Worm (Caenorhabditis elegans) whole organism, young adult: ENCODE measurements around the gene grd-6.

Experiments used
- B0019.2 ChIP-seq: fragments of 200-800 bp; sonication (Bioruptor generic); conservative IDR thresholded peaks from 2 replicates; pipeline ENCODE4 v1.3.6; 2022; ENCODE audit warnings: missing genetic modification reagents, missing genetic modification characterization, missing compliant biosample characterization
- F23B12.7 ChIP-seq: sonication (generic microtip); optimal IDR thresholded peaks from 2 replicates; lab custom pipeline; 2017; ENCODE audit warnings: missing genetic modification characterization, mild to moderate bottlenecking, missing compliant biosample characterization, antibody characterized with exemption, moderate library complexity; ENCODE audit not compliant: insufficient read depth
- F49E8.2 ChIP-seq: sonication (generic microtip); optimal IDR thresholded peaks from 3 replicates; lab custom pipeline; 2017; ENCODE audit warnings: missing genetic modification characterization, mild to moderate bottlenecking, missing compliant biosample characterization, antibody characterized with exemption, moderate library complexity; ENCODE audit not compliant: insufficient read depth
- F57A8.1 ChIP-seq: fragments of 200-800 bp; sonication (Bioruptor generic); optimal IDR thresholded peaks from 2 replicates; lab custom pipeline; 2018; ENCODE audit warnings: mild to moderate bottlenecking, missing genetic modification characterization, moderate library complexity, missing compliant biosample characterization
- F57C9.4 ChIP-seq: sonication (generic microtip); optimal IDR thresholded peaks from 2 replicates; lab custom pipeline; 2017; ENCODE audit warnings: mild to moderate bottlenecking, missing genetic modification characterization, missing compliant biosample characterization
- Y53F4B.3 ChIP-seq: fragments of 200-800 bp; sonication (Bioruptor generic); IDR thresholded peaks from 2 replicates; pipeline ENCODE4 v1.3.6; 2022; ENCODE audit warnings: missing genetic modification reagents, missing genetic modification characterization, missing compliant biosample characterization
- Y56A3A.18 ChIP-seq: fragments of 200-800 bp; sonication (Bioruptor generic); IDR thresholded peaks from 2 replicates; pipeline ENCODE4 v1.3.6; 2022; ENCODE audit warnings: missing genetic modification reagents, missing genetic modification characterization, missing compliant biosample characterization
- Y79H2A.3 ChIP-seq: fragments of 200-800 bp; sonication (Bioruptor generic); conservative IDR thresholded peaks from 2 replicates; pipeline ENCODE4 v1.3.6; 2022; ENCODE audit warnings: missing genetic modification reagents, missing genetic modification characterization, missing compliant biosample characterization
- Y95B8A.8 ChIP-seq: fragments of 200-800 bp; sonication (Bioruptor generic); IDR thresholded peaks from 2 replicates; pipeline ENCODE4 v1.3.6; 2022; ENCODE audit warnings: missing genetic modification reagents, missing genetic modification characterization, missing compliant biosample characterization
- athp-1 ChIP-seq: sonication (generic microtip); optimal IDR thresholded peaks from 2 replicates; lab custom pipeline; 2017; ENCODE audit warnings: mild to moderate bottlenecking, missing genetic modification characterization, missing compliant biosample characterization
- attf-3 ChIP-seq: fragments of 200-800 bp; sonication (Bioruptor generic); conservative IDR thresholded peaks from 2 replicates; pipeline ENCODE4 v1.3.6; 2022; ENCODE audit warnings: missing genetic modification reagents, missing genetic modification characterization, missing compliant biosample characterization
- attf-5 ChIP-seq: fragments of 200-800 bp; sonication (Bioruptor generic); optimal IDR thresholded peaks from 2 replicates; lab custom pipeline; 2018; ENCODE audit warnings: mild to moderate bottlenecking, missing genetic modification characterization, missing compliant biosample characterization
- attf-6 ChIP-seq: fragments of 200-800 bp; sonication (Bioruptor generic); IDR thresholded peaks from 2 replicates; pipeline ENCODE4 v1.3.6; 2022; ENCODE audit warnings: missing genetic modification reagents, missing genetic modification characterization, missing compliant biosample characterization
- bed-1 ChIP-seq: fragments of 200-800 bp; sonication (Bioruptor generic); IDR thresholded peaks from 2 replicates; pipeline ENCODE4 v1.3.6; 2022; ENCODE audit warnings: missing genetic modification reagents, missing genetic modification characterization, missing compliant biosample characterization
- cebp-2 ChIP-seq: fragments of 200-800 bp; sonication (Bioruptor generic); IDR thresholded peaks from 2 replicates; pipeline ENCODE4 v1.3.6; 2022; ENCODE audit warnings: missing genetic modification characterization, missing compliant biosample characterization
- dpl-1 ChIP-seq: fragments of 150-350 bp; optimal IDR thresholded peaks from 2 replicates; lab custom pipeline; 2014; ENCODE audit warnings: missing biosample characterization, missing genetic modification reagents, missing genetic modification characterization
- efl-1 ChIP-seq: fragments of 150-350 bp; optimal IDR thresholded peaks from 2 replicates; lab custom pipeline; 2014; ENCODE audit warnings: missing biosample characterization, missing genetic modification reagents, missing genetic modification characterization
- gei-17 ChIP-seq: fragments of 200-800 bp; sonication (Bioruptor generic); optimal IDR thresholded peaks from 2 replicates; lab custom pipeline; 2018; ENCODE audit warnings: mild to moderate bottlenecking, missing genetic modification characterization, missing compliant biosample characterization
- hmg-1.2 ChIP-seq: fragments of 200-800 bp; sonication (Bioruptor generic); IDR thresholded peaks from 2 replicates; pipeline ENCODE4 v1.3.6; 2022; ENCODE audit warnings: missing genetic modification reagents, missing genetic modification characterization, missing compliant biosample characterization
- lag-1 ChIP-seq: fragments of 200-800 bp; sonication (Bioruptor generic); IDR thresholded peaks from 2 replicates; pipeline ENCODE4 v1.3.6; 2022; ENCODE audit warnings: missing genetic modification reagents, missing genetic modification characterization, missing compliant biosample characterization
- let-526 ChIP-seq: fragments of 200-800 bp; sonication (Bioruptor generic); IDR thresholded peaks from 2 replicates; pipeline ENCODE4 v1.3.6; 2022; ENCODE audit warnings: missing genetic modification reagents, missing genetic modification characterization, missing compliant biosample characterization
- lin-35 ChIP-seq, 3 experiments: fragments of 150-350 bp in 2 of 3; sonication (generic microtip) in 1 of 3; optimal IDR thresholded peaks; 2 replicates each; lab custom pipeline; 2014 to 2018; ENCODE audit warnings: missing biosample characterization in 3 of 3, missing genetic modification characterization in 3 of 3, missing genetic modification reagents in 3 of 3
- lin-54 ChIP-seq: fragments of 200-800 bp; sonication (Bioruptor generic); optimal IDR thresholded peaks from 2 replicates; lab custom pipeline; 2018; ENCODE audit warnings: mild to moderate bottlenecking, missing genetic modification characterization, missing compliant biosample characterization
- lir-1 ChIP-seq: fragments of 200-800 bp; sonication (Bioruptor generic); conservative IDR thresholded peaks from 2 replicates; pipeline ENCODE4 v1.3.6; 2022; ENCODE audit warnings: missing genetic modification reagents, missing genetic modification characterization, missing compliant biosample characterization
- lsl-1 ChIP-seq: fragments of 200-800 bp; sonication (Bioruptor generic); optimal IDR thresholded peaks from 2 replicates; lab custom pipeline; 2018; ENCODE audit warnings: mild to moderate bottlenecking, missing genetic modification characterization, moderate library complexity, missing compliant biosample characterization
- lsy-27 ChIP-seq: sonication (generic microtip); optimal IDR thresholded peaks from 2 replicates; lab custom pipeline; 2017; ENCODE audit warnings: missing genetic modification characterization, mild to moderate bottlenecking, missing compliant biosample characterization, antibody characterized with exemption, missing genotype, borderline replicate concordance; ENCODE audit not compliant: insufficient read depth
- madf-3 ChIP-seq: fragments of 200-800 bp; sonication (Bioruptor generic); IDR thresholded peaks from 2 replicates; pipeline ENCODE4 v1.3.6; 2022; ENCODE audit warnings: missing genetic modification reagents, missing genetic modification characterization, missing compliant biosample characterization
- madf-6 ChIP-seq: fragments of 200-800 bp; sonication (Bioruptor generic); IDR thresholded peaks from 2 replicates; pipeline ENCODE4 v1.3.6; 2022; ENCODE audit warnings: missing genetic modification reagents, missing genetic modification characterization, missing compliant biosample characterization
- mcd-1 ChIP-seq: fragments of 200-800 bp; sonication (Bioruptor generic); IDR thresholded peaks from 2 replicates; pipeline ENCODE4 v1.3.6; 2022; ENCODE audit warnings: missing genetic modification reagents, missing genetic modification characterization, missing compliant biosample characterization
- nfya-2 ChIP-seq: fragments of 200-800 bp; sonication (Bioruptor generic); IDR thresholded peaks from 2 replicates; pipeline ENCODE4 v1.3.6; 2022; ENCODE audit warnings: missing genetic modification reagents, missing genetic modification characterization, missing compliant biosample characterization
- repo-1 ChIP-seq: sonication (generic microtip); optimal IDR thresholded peaks from 2 replicates; lab custom pipeline; 2017; ENCODE audit warnings: mild to moderate bottlenecking, missing genetic modification characterization, missing compliant biosample characterization
- snpc-1.3 ChIP-seq: sonication (generic microtip); optimal IDR thresholded peaks from 2 replicates; lab custom pipeline; 2017; ENCODE audit warnings: missing genetic modification characterization, mild to moderate bottlenecking, missing compliant biosample characterization, antibody characterized with exemption, moderate library complexity, missing genotype, missing genetic modification reagents; ENCODE audit not compliant: insufficient read depth
- snpc-4 ChIP-seq, 5 experiments: fragments of 150-350 bp in 1 of 5; sonication (generic microtip) in 4 of 5; optimal IDR thresholded peaks; 2 replicates each; lab custom pipeline; 2014 to 2018; ENCODE audit warnings: missing genetic modification characterization in 5 of 5, missing biosample characterization in 3 of 5, antibody characterized with exemption in 2 of 5, mild to moderate bottlenecking in 2 of 5, missing compliant biosample characterization in 2 of 5, missing genotype in 2 of 5, moderate library complexity in 2 of 5, missing genetic modification reagents in 1 of 5
- tbp1 ChIP-seq: fragments of 200-800 bp; sonication (Bioruptor generic); optimal IDR thresholded peaks from 2 replicates; lab custom pipeline; 2018; ENCODE audit warnings: mild to moderate bottlenecking, missing genetic modification characterization, missing compliant biosample characterization
- unc-62 ChIP-seq: fragments of 150-350 bp; optimal IDR thresholded peaks from 2 replicates; lab custom pipeline; 2014; ENCODE audit warnings: missing biosample characterization, missing genetic modification reagents, missing genetic modification characterization
- xnd-1 ChIP-seq: sonication (generic microtip); optimal IDR thresholded peaks from 2 replicates; lab custom pipeline; 2016; ENCODE audit warnings: missing genotype, missing genetic modification reagents, missing genetic modification characterization, missing compliant biosample characterization
- zfh-2 ChIP-seq: fragments of 200-800 bp; sonication (Bioruptor generic); conservative IDR thresholded peaks from 2 replicates; pipeline ENCODE4 v1.3.6; 2022; ENCODE audit warnings: missing genetic modification reagents, missing genetic modification characterization, missing compliant biosample characterization
- ztf-18 ChIP-seq: sonication (generic microtip); optimal IDR thresholded peaks from 2 replicates; lab custom pipeline; 2016; ENCODE audit warnings: missing genotype, mild to moderate bottlenecking, missing genetic modification characterization, missing compliant biosample characterization
- ztf-25 ChIP-seq: fragments of 200-800 bp; sonication (Bioruptor generic); IDR thresholded peaks from 2 replicates; pipeline ENCODE4 v1.3.6; 2022; ENCODE audit warnings: missing genetic modification reagents, missing genetic modification characterization, missing compliant biosample characterization
- ztf-28 ChIP-seq: fragments of 200-800 bp; sonication (Bioruptor generic); IDR thresholded peaks from 2 replicates; pipeline ENCODE4 v1.3.6; 2022; ENCODE audit warnings: missing genetic modification reagents, missing genetic modification characterization, missing compliant biosample characterization

grd-6 gene

DNA sequence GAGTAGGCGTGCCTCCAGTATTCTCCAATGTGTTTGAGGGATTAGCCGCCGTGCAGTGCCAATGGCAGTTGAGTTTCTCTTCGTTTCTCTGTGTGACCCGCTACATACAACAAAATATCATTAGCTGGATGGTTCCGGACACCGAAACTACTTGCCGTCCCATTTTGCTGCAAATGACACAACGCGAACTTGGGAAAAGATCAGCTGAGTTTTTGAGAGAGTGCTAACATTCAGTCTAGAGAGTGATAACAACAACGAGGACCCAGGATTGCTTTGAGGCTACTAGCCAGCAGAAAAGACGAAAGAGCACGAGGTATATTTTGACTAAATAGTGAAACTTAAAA is 2.3 kb upstream of the grd-6 start:
- TF ChIP-seq attf-5 (GFP tag; lab: Kevin White, UChicago): no peak
- TF ChIP-seq madf-3 (GFP tag; lab: Robert Waterston, UW): 0 out of 2 replicates have a peak, but pooled peaks have one; percentile 47
- TF ChIP-seq Y79H2A.3: no peak
- 0 out of 2 replicates have a peak, but pooled peaks have one; percentile 21 for TF ChIP-seq madf-6 (GFP tag; lab: Robert Waterston, UW)

DNA sequence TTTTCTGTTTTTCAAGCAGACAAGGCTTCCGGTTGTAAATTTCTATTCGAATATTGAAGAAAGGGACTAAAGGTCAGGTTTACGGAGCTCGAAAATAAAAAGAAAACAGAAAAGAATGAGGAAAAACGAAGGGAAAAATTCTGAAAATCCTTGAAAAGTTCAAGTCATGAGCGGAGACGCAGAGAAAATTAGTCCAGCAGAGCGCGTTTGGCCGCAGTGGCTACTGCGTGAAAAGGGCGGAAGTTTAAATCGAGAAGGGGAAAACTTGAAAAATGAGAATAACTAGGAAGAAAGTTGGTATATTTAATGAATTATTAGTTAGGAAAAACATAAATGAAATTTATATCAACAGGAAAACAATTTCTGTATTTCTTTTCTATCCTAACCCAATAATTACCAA is 1.2 kb upstream of the grd-6 start:
- no peak for TF ChIP-seq lir-1 (GFP tag; lab: Robert Waterston, UW)
- peak; percentile 82 for TF ChIP-seq F23B12.7 (tag; lab: Kevin White, UChicago)
- peak; percentile 4 for TF ChIP-seq tbp1 (GFP tag; lab: Kevin White, UChicago)
- TF ChIP-seq attf-5 (GFP tag; lab: Kevin White, UChicago): no peak
- TF ChIP-seq repo-1 (tag; lab: Kevin White, UChicago): no peak
- TF ChIP-seq lin-35 (GFP tag; optimal IDR thresholded peaks at IDR 0.05; lab: Kevin White, UChicago): no peak
- TF ChIP-seq F49E8.2: peak; percentile 21
- no peak for TF ChIP-seq let-526 (GFP tag; lab: Robert Waterston, UW)
- TF ChIP-seq F57A8.1 (GFP tag; lab: Kevin White, UChicago): no peak
- TF ChIP-seq lsl-1 (GFP tag; lab: Kevin White, UChicago): peak; percentile 25
- peak; percentile 50 for TF ChIP-seq ztf-18 (tag; lab: Kevin White, UChicago)
- TF ChIP-seq dpl-1 (GFP tag; lab: Kevin White, UChicago): peak; percentile 49
- TF ChIP-seq mcd-1 (GFP tag; lab: Robert Waterston, UW): peak; percentile 88
- TF ChIP-seq snpc-1.3 (tag; lab: Kevin White, UChicago): peak; percentile 9
- no peak for TF ChIP-seq lag-1 (GFP tag; lab: Robert Waterston, UW)
- TF ChIP-seq snpc-4 (GFP tag; optimal IDR thresholded peaks at IDR 0.05; lab: Kevin White, UChicago): no peak
- peak in 1 of 4 experiments; percentile 7 for TF ChIP-seq snpc-4 (tag; optimal IDR thresholded peaks at IDR 0.05; lab: Kevin White, UChicago)
- peak; percentile 73 for TF ChIP-seq lin-54 (GFP tag; lab: Kevin White, UChicago)
- TF ChIP-seq athp-1: no peak
- TF ChIP-seq hmg-1.2 (GFP tag; lab: Robert Waterston, UW): peak; percentile 67; the same call in 1 of the 2 replicates
- no peak for TF ChIP-seq bed-1 (GFP tag; lab: Robert Waterston, UW)
- TF ChIP-seq F57C9.4 (tag; lab: Kevin White, UChicago): no peak
- TF ChIP-seq efl-1 (GFP tag; lab: Kevin White, UChicago): peak; percentile 57

DNA sequence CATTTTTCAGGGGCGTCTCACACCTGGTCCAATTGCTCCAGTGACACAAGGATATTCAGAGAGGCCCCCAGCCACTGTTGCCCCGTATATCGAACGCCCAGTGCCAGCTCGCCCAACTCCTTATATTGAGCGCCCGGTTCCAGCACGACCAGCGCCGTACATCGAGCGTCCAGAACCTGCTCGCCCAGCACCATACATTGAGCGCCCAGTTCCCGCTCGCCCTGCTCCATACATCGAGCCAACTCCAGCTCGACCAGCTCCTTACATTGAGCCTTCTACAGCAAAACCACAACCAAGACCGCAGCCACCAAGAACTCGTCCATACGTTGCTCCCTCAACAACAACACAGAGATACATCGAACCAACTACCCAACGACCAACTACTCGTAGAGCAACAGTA is 1.2 kb downstream of the grd-6 start:
- no peak for TF ChIP-seq ztf-28 (GFP tag; lab: Robert Waterston, UW)
- TF ChIP-seq nfya-2 (GFP tag; lab: Robert Waterston, UW): no peak
- TF ChIP-seq B0019.2 (GFP tag; lab: Robert Waterston, UW): no peak
- TF ChIP-seq xnd-1 (tag; lab: Kevin White, UChicago): no peak
- no peak for TF ChIP-seq F57C9.4 (tag; lab: Kevin White, UChicago)
- peak; percentile 78 for TF ChIP-seq zfh-2 (GFP tag; lab: Robert Waterston, UW)
- TF ChIP-seq lsy-27 (tag; lab: Kevin White, UChicago): no peak
- TF ChIP-seq attf-3 (GFP tag; lab: Robert Waterston, UW): no peak

- TF ChIP-seq cebp-2 (GFP tag; lab: Robert Waterston, UW): no peak
- TF ChIP-seq unc-62 (GFP tag; lab: Kevin White, UChicago): no peak
- TF ChIP-seq efl-1 (GFP tag; lab: Kevin White, UChicago): no peak
- no peak for TF ChIP-seq gei-17 (GFP tag; lab: Kevin White, UChicago)
- TF ChIP-seq ztf-18 (tag; lab: Kevin White, UChicago): no peak
- no peak for TF ChIP-seq ztf-25 (GFP tag; lab: Robert Waterston, UW)
- TF ChIP-seq Y53F4B.3 (GFP tag; lab: Robert Waterston, UW): no peak
- TF ChIP-seq Y95B8A.8 (GFP tag; lab: Robert Waterston, UW): no peak
- TF ChIP-seq Y56A3A.18 (GFP tag; lab: Robert Waterston, UW): no peak
- TF ChIP-seq attf-6: no peak
Observed at ce11 chrV:9224377-9224776, 2.7 kb downstream of the grd-6 start.
